Worm (Caenorhabditis elegans): ENCODE results near the gene nhr-181.

DNA sequence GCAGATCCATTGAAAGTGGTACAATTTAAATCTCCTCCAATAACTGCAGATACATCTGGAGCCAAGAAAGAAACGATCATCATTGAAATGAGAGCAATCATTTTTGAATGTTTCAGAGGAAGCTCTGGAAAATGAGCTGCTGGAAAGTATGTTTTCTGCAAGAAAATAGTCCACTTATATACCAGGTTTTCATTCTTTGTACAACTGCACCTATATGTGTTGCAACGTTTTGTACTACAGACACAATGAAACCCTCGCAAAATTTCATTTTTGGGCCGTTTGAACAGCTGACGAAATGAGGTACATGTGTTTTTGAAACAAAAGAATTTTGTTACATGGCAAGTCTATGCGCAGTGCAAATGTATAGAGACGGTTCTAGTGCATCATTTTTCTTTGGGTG lies 23.5 kb downstream of the nhr-181 start, which contains the start of gene T05B4.9:
- TF ChIP-seq ama-1 (optimal IDR thresholded peaks at IDR 0.05) (no peak), snpc-4 (tag; optimal IDR thresholded peaks at IDR 0.05) (no peak), unc-62 (GFP tag; optimal IDR thresholded peaks at IDR 0.05 in 1 of 2) (no peak), unc-62 (tag; optimal IDR thresholded peaks at IDR 0.05) (no peak), unc-39 (tag; optimal IDR thresholded peaks at IDR 0.05) (no peak), nhr-28 (tag; optimal IDR thresholded peaks at IDR 0.05) (no peak), hlh-30 (tag; optimal IDR thresholded peaks at IDR 0.05; ENCODE audit: insufficient read depth) (no peak)

All from whole organism, L4 larva.